Worm (Caenorhabditis elegans) whole organism, L1 larva: ENCODE measurements around the gene K08E4.2.

ENCODE experiments used
- C04F5.9 ChIP-seq: sonication (generic microtip); optimal IDR thresholded peaks from 2 replicates; lab custom pipeline; 2016; ENCODE audit warnings: missing genetic modification characterization, missing compliant biosample characterization
- C16A3.4 ChIP-seq: fragments of 150-350 bp; optimal IDR thresholded peaks from 2 replicates; lab custom pipeline; 2014; ENCODE audit warnings: missing biosample characterization, missing genetic modification characterization
- C34B4.2 ChIP-seq: sonication (generic microtip); optimal IDR thresholded peaks from 2 replicates; lab custom pipeline; 2017; ENCODE audit warnings: mild to moderate bottlenecking, missing genetic modification characterization, missing compliant biosample characterization
- F16B12.6 ChIP-seq: fragments of 150-350 bp; optimal IDR thresholded peaks from 2 replicates; lab custom pipeline; 2014; ENCODE audit warnings: missing biosample characterization, missing genetic modification characterization
- Y116A8C.19 ChIP-seq: sonication (generic microtip); optimal IDR thresholded peaks from 2 replicates; lab custom pipeline; 2016; ENCODE audit warnings: missing compliant biosample characterization, missing genetic modification characterization, borderline replicate concordance
- alr-1 ChIP-seq: fragments of 200-800 bp; sonication (Bioruptor generic); optimal IDR thresholded peaks from 2 replicates; lab custom pipeline; 2018; ENCODE audit warnings: borderline replicate concordance, mild to moderate bottlenecking, missing genetic modification characterization, missing compliant biosample characterization
- ama-1 ChIP-seq: fragments of 150-350 bp; optimal IDR thresholded peaks from 2 replicates; lab custom pipeline; 2014
- ceh-82 ChIP-seq, 3 experiments: fragments of 150-350 bp in 1 of 3; sonication (generic microtip) in 2 of 3; optimal IDR thresholded peaks; 2 replicates each; lab custom pipeline; 2014 to 2017; ENCODE audit warnings: missing biosample characterization in 3 of 3, missing genetic modification characterization in 3 of 3
- dpl-1 ChIP-seq, 3 experiments: fragments of 150-350 bp in 2 of 3; sonication (generic microtip) in 1 of 3; optimal IDR thresholded peaks; 2 replicates each; lab custom pipeline; 2014 to 2017; ENCODE audit warnings: missing biosample characterization in 3 of 3, missing genetic modification characterization in 3 of 3, missing genetic modification reagents in 3 of 3
- dsc-1 ChIP-seq: sonication (generic microtip); optimal IDR thresholded peaks from 2 replicates; lab custom pipeline; 2016; ENCODE audit warnings: mild to moderate bottlenecking, missing genetic modification characterization, missing compliant biosample characterization
- efl-1 ChIP-seq, 4 experiments: fragments of 150-350 bp; optimal IDR thresholded peaks in 3 of 4; peaks in 1 of 4; 1 replicate in 1 of 4; 2 replicates in 3 of 4; lab custom pipeline; 2014; ENCODE audit warnings: missing biosample characterization in 2 of 4, missing genetic modification characterization in 2 of 4, missing genetic modification reagents in 2 of 4
- ets-5 ChIP-seq: fragments of 200-800 bp; sonication (Bioruptor generic); IDR thresholded peaks from 2 replicates; pipeline ENCODE4 v1.3.6; 2022; ENCODE audit warnings: missing genetic modification characterization, missing compliant biosample characterization
- fkh-10 ChIP-seq: sonication (generic microtip); optimal IDR thresholded peaks from 2 replicates; lab custom pipeline; 2017; ENCODE audit warnings: missing biosample characterization, missing genetic modification reagents, missing genetic modification characterization
- hlh-17 ChIP-seq: fragments of 200-800 bp; sonication (Bioruptor generic); optimal IDR thresholded peaks from 2 replicates; lab custom pipeline; 2018; ENCODE audit warnings: missing genetic modification characterization, mild to moderate bottlenecking, missing compliant biosample characterization, moderate library complexity, borderline replicate concordance
- isw-1 ChIP-seq: fragments of 200-800 bp; sonication (Bioruptor generic); IDR thresholded peaks from 2 replicates; pipeline ENCODE4 v1.3.6; 2022; ENCODE audit warnings: missing genetic modification characterization, missing compliant biosample characterization
- jun-1 ChIP-seq: fragments of 150-350 bp; optimal IDR thresholded peaks from 2 replicates; lab custom pipeline; 2014; ENCODE audit warnings: missing biosample characterization, missing genetic modification reagents, missing genetic modification characterization
- lin-14 ChIP-seq: fragments of 200-800 bp; sonication (Bioruptor generic); optimal IDR thresholded peaks from 2 replicates; lab custom pipeline; 2018; ENCODE audit warnings: mild to moderate bottlenecking, missing genetic modification characterization, moderate library complexity, missing compliant biosample characterization
- lin-15B ChIP-seq: fragments of 150-350 bp; sonication (generic microtip); optimal IDR thresholded peaks from 3 replicates; lab custom pipeline; 2014; ENCODE audit warnings: missing biosample characterization, missing genetic modification characterization
- lin-35 ChIP-seq, 2 experiments: fragments of 150-350 bp; optimal IDR thresholded peaks; 2 replicates each; lab custom pipeline; 2014; ENCODE audit warnings: missing biosample characterization in 2 of 2, missing genetic modification characterization in 2 of 2, missing genetic modification reagents in 2 of 2
- lsy-2 ChIP-seq, 2 experiments: fragments of 150-350 bp; optimal IDR thresholded peaks; 2 replicates each; lab custom pipeline; 2014; ENCODE audit warnings: missing biosample characterization in 2 of 2, missing genetic modification characterization in 2 of 2
- nhr-11 ChIP-seq: fragments of 150-350 bp; optimal IDR thresholded peaks from 2 replicates; lab custom pipeline; 2014; ENCODE audit warnings: missing biosample characterization, missing genetic modification characterization
- nhr-12 ChIP-seq: sonication (generic microtip); optimal IDR thresholded peaks from 2 replicates; lab custom pipeline; 2017; ENCODE audit warnings: missing biosample characterization, missing genetic modification characterization
- nhr-19 ChIP-seq: fragments of 200-800 bp; sonication (Bioruptor generic); conservative IDR thresholded peaks from 2 replicates; pipeline ENCODE4 v1.3.6; 2022; ENCODE audit warnings: missing genetic modification characterization, missing compliant biosample characterization
- nhr-20 ChIP-seq: sonication (generic microtip); optimal IDR thresholded peaks from 2 replicates; lab custom pipeline; 2016; ENCODE audit warnings: mild to moderate bottlenecking, missing genetic modification characterization, missing compliant biosample characterization
- nhr-237 ChIP-seq: fragments of 150-350 bp; optimal IDR thresholded peaks from 2 replicates; lab custom pipeline; 2014; ENCODE audit warnings: missing biosample characterization, missing genetic modification characterization
- nhr-28 ChIP-seq: fragments of 150-350 bp; optimal IDR thresholded peaks from 2 replicates; lab custom pipeline; 2014; ENCODE audit warnings: missing biosample characterization, missing genetic modification characterization
- nhr-47 ChIP-seq: sonication (generic microtip); optimal IDR thresholded peaks from 2 replicates; lab custom pipeline; 2016; ENCODE audit warnings: mild to moderate bottlenecking, missing genetic modification characterization, moderate library complexity, missing compliant biosample characterization
- nhr-71 ChIP-seq: sonication (generic microtip); optimal IDR thresholded peaks from 2 replicates; lab custom pipeline; 2016; ENCODE audit warnings: mild to moderate bottlenecking, missing genetic modification characterization, moderate library complexity, missing compliant biosample characterization
- nhr-76 ChIP-seq: sonication (generic microtip); optimal IDR thresholded peaks from 2 replicates; lab custom pipeline; 2017; ENCODE audit warnings: missing biosample characterization, missing genetic modification characterization
- nhr-77 ChIP-seq: fragments of 150-350 bp; optimal IDR thresholded peaks from 2 replicates; lab custom pipeline; 2014; ENCODE audit warnings: missing biosample characterization, missing genetic modification characterization
- nhr-84 ChIP-seq: sonication (generic microtip); optimal IDR thresholded peaks from 2 replicates; lab custom pipeline; 2017; ENCODE audit warnings: missing biosample characterization, missing genetic modification characterization
- nhr-85 ChIP-seq: sonication (generic microtip); peaks from one replicate; lab custom pipeline; 2016; ENCODE audit warnings: missing genetic modification characterization, inconsistent platforms, missing compliant biosample characterization
- pax-3 ChIP-seq: fragments of 200-800 bp; sonication (Bioruptor generic); optimal IDR thresholded peaks from 2 replicates; lab custom pipeline; 2018; ENCODE audit warnings: mild to moderate bottlenecking, missing genetic modification characterization, moderate library complexity, missing compliant biosample characterization
- rnt-1 ChIP-seq: sonication (generic microtip); optimal IDR thresholded peaks from 2 replicates; lab custom pipeline; 2016; ENCODE audit warnings: mild to moderate bottlenecking, missing genetic modification characterization, moderate library complexity, missing compliant biosample characterization
- snu-23 ChIP-seq: sonication (generic microtip); optimal IDR thresholded peaks from 2 replicates; lab custom pipeline; 2016; ENCODE audit warnings: missing genetic modification characterization, missing compliant biosample characterization
- sox-4 ChIP-seq: sonication (generic microtip); optimal IDR thresholded peaks from 2 replicates; lab custom pipeline; 2016; ENCODE audit warnings: missing genetic modification characterization, missing compliant biosample characterization
- swsn-7 ChIP-seq: sonication (generic microtip); optimal IDR thresholded peaks from 2 replicates; lab custom pipeline; 2016; ENCODE audit warnings: missing genetic modification characterization, missing compliant biosample characterization
- unc-130 ChIP-seq: fragments of 150-350 bp; optimal IDR thresholded peaks from 2 replicates; lab custom pipeline; 2017; ENCODE audit warnings: missing biosample characterization, missing genetic modification characterization, inconsistent platforms
- unc-86 ChIP-seq: sonication (generic microtip); optimal IDR thresholded peaks from 2 replicates; lab custom pipeline; 2016; ENCODE audit warnings: missing genetic modification characterization, missing compliant biosample characterization
- xbp-1 ChIP-seq: sonication (generic microtip); optimal IDR thresholded peaks from 2 replicates; lab custom pipeline; 2016; ENCODE audit warnings: missing genetic modification characterization, missing compliant biosample characterization
- ztf-11 ChIP-seq, 2 experiments: sonication (generic microtip); optimal IDR thresholded peaks; 2 replicates each; lab custom pipeline; 2016 to 2017; ENCODE audit warnings: missing genetic modification characterization in 2 of 2, missing biosample characterization in 1 of 2, missing compliant biosample characterization in 1 of 2
- ztf-4 ChIP-seq: fragments of 150-350 bp; optimal IDR thresholded peaks from 2 replicates; lab custom pipeline; 2014; ENCODE audit warnings: missing biosample characterization, missing genetic modification characterization

K08E4.2 gene

DNA sequence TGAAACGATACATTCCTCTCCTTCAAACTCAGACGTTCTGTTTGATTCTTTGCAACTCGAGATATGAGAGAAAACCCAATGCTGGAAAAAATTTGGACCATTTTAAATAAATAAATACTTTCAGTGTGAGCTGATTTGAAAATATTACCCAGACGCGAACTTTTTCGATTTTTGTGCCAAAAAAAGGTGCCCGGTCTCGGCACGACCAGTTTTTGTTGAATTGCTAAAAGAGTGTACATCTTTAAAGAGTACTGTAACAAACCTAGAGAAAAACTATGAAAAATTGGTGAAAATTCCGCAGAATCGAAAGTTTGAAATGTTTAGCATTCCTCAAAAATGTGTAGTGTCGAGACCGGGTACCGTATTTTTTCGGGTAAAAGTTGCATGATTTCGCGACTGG is 4.8 kb upstream of the K08E4.2 start, which contains the start of gene K08E4.8:
Gene K08E4.8, minus strand, starts transcription at position 101 of the 400 bp plus-strand sequence.
- no peak for TF ChIP-seq snu-23 (GFP tag; lab: Kevin White, UChicago)
- TF ChIP-seq isw-1 (GFP tag; lab: Robert Waterston, UW), result no peak
- TF ChIP-seq ama-1 (lab: Kevin White, UChicago), result no peak
- no peak for TF ChIP-seq lin-15B (tag; lab: Kevin White, UChicago)

- TF ChIP-seq lin-14 (GFP tag; lab: Kevin White, UChicago) (peak; percentile 26), ztf-11 (tag; optimal IDR thresholded peaks at IDR 0.05; lab: Kevin White, UChicago) (no peak)
Measured at ce11 chrIV:12057508-12057907, 1.1 kb upstream of the K08E4.2 start, which contains the start of gene K08E4.3. Gene K08E4.3, plus strand, starts transcription at chrIV:12057742.

- no peak for TF ChIP-seq C16A3.4 (tag; lab: Kevin White, UChicago)
- no peak for TF ChIP-seq efl-1 (optimal IDR thresholded peaks at IDR 0.05; lab: Kevin White, UChicago)
- TF ChIP-seq efl-1 (GFP tag; optimal IDR thresholded peaks at IDR 0.05 in 1 of 2; lab: Kevin White, UChicago), result no peak
- TF ChIP-seq jun-1 (tag; lab: Kevin White, UChicago), result no peak
- TF ChIP-seq nhr-11 (tag; lab: Kevin White, UChicago), result no peak
- no peak for TF ChIP-seq hlh-17 (GFP tag; lab: Kevin White, UChicago)
- no peak for TF ChIP-seq ztf-4 (tag; lab: Kevin White, UChicago)
- TF ChIP-seq dsc-1 (tag; lab: Kevin White, UChicago), result no peak
- TF ChIP-seq nhr-12, result no peak
- TF ChIP-seq nhr-76 (tag; lab: Kevin White, UChicago), result no peak
- TF ChIP-seq fkh-10, result no peak
- no peak for TF ChIP-seq alr-1 (tag; lab: Kevin White, UChicago)
- TF ChIP-seq dpl-1 (GFP tag; optimal IDR thresholded peaks at IDR 0.05; lab: Kevin White, UChicago), result no peak
- no peak for TF ChIP-seq sox-4 (tag; lab: Kevin White, UChicago)
- no peak for TF ChIP-seq nhr-77
- TF ChIP-seq lin-15B (tag; lab: Kevin White, UChicago), result no peak
- TF ChIP-seq rnt-1 (tag; lab: Kevin White, UChicago), result no peak
Measured at ce11 chrIV:12052461-12052860, 4.0 kb downstream of the K08E4.2 start.

DNA sequence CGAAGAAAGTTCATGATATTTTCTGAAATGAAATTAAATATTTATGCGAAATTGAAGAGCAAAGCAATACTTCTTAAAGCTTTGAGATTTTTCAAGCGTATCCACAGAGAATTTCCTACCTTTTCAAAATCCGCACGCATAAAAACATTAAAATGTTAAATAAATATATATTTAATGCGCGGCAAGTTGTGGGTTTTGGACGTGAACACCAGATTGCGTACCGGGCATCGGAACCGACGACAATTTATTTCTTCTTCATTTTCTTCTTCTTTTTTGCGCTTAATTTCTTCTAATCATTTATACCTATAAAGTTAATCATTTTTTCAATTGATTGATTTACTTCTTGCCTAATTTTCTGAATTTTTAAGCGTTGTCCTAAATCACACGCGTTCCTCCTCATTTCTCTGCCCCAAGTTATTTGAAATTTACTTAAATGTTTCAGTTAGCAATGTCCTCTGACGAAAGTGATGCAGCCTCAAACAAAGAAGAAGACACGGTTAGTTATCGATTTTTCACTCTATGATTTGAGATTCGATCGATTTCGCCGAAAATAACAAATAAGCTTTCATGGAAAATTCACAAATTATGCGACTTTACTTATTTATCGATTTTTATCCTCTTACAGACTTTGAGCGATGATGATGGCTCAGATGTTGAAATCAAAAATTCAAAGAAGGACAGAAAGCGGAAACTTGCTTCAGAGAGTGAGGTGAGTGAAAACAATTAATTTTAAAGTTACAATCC is 5.2 kb downstream of the K08E4.2 start, which contains the start of the genes bre-5 and spt-5:
Gene bre-5, minus strand, starts transcription at position 167 of the 744 bp plus-strand sequence.
Gene spt-5, plus strand, starts transcription at position 443 of the 744 bp plus-strand sequence.
- TF ChIP-seq nhr-85 (tag; lab: Kevin White, UChicago), result peak; percentile 45
- no peak for TF ChIP-seq Y116A8C.19 (tag; lab: Kevin White, UChicago)
- no peak for TF ChIP-seq pax-3 (tag; lab: Kevin White, UChicago)
- TF ChIP-seq ztf-4 (tag; lab: Kevin White, UChicago), result no peak
- no peak for TF ChIP-seq ets-5 (GFP tag; lab: Robert Waterston, UW)
- TF ChIP-seq nhr-28 (tag; lab: Kevin White, UChicago), result no peak
- no peak for TF ChIP-seq C34B4.2 (tag; lab: Kevin White, UChicago)
- TF ChIP-seq efl-1 (optimal IDR thresholded peaks at IDR 0.05; lab: Kevin White, UChicago), result peak; percentile 24 to 47
- peak; percentile 50 to 72 for TF ChIP-seq efl-1 (GFP tag; optimal IDR thresholded peaks at IDR 0.05 in 1 of 2; lab: Kevin White, UChicago)
- peak in 1 of 3 experiments; percentile 1 for TF ChIP-seq ceh-82 (tag; optimal IDR thresholded peaks at IDR 0.05; lab: Kevin White, UChicago)
- TF ChIP-seq nhr-19 (GFP tag; lab: Robert Waterston, UW), result 0 out of 2 replicates have a peak, but pooled peaks have one; percentile 12
- peak; percentile 48 for TF ChIP-seq nhr-71 (tag; lab: Kevin White, UChicago)
- TF ChIP-seq C04F5.9, result no peak
- TF ChIP-seq nhr-237 (tag; lab: Kevin White, UChicago), result no peak
- TF ChIP-seq F16B12.6, result peak; percentile 85
- peak; percentile 29 to 38 for TF ChIP-seq lin-35 (GFP tag; optimal IDR thresholded peaks at IDR 0.05; lab: Kevin White, UChicago)
- TF ChIP-seq unc-86 (tag; lab: Kevin White, UChicago), result no peak
- peak; percentile 5 for TF ChIP-seq rnt-1 (tag; lab: Kevin White, UChicago)
- peak; percentile 16 for TF ChIP-seq xbp-1 (tag; lab: Kevin White, UChicago)
- TF ChIP-seq nhr-47, result peak; percentile 52
- peak; percentile 34 for TF ChIP-seq nhr-20
- peak; percentile 41 for TF ChIP-seq snu-23 (GFP tag; lab: Kevin White, UChicago)
- peak; percentile 49 to 62 for TF ChIP-seq lsy-2 (tag; optimal IDR thresholded peaks at IDR 0.05; lab: Kevin White, UChicago)
- peak; percentile 61 for TF ChIP-seq unc-130
- peak; percentile 25 for TF ChIP-seq swsn-7
- TF ChIP-seq dpl-1 (GFP tag; optimal IDR thresholded peaks at IDR 0.05; lab: Kevin White, UChicago), result peak; percentile 5 to 40 (median 35)
- no peak for TF ChIP-seq nhr-84 (tag; lab: Kevin White, UChicago)
